Fruit fly (Drosophila melanogaster) whole organism, embryonic: ENCODE data around the gene CG32551.

ENCODE experiments used
- Dref ChIP-seq: fragments of 200-800 bp; sonication (Bioruptor generic); IDR thresholded peaks from 2 replicates; pipeline ENCODE4 v1.3.6; 2022; ENCODE audit warnings: missing biosample characterization, missing genetic modification characterization
- Ptx1 ChIP-seq: fragments of 200-800 bp; sonication (Bioruptor generic); IDR thresholded peaks from 2 replicates; pipeline ENCODE4 v1.3.6; 2022; ENCODE audit warnings: missing biosample characterization, missing genetic modification characterization
- prd ChIP-seq, 3 experiments: fragments of >200 bp in 2 of 3; fragments of 200-800 bp in 1 of 3; sonication (Bioruptor generic) in 1 of 3; optimal IDR thresholded peaks in 2 of 3; IDR thresholded peaks in 1 of 3; 2 replicates in 2 of 3; 3 replicates in 1 of 3; pipeline versions ENCODE4 v1.3.6 to Lab custom; 2017 to 2022; ENCODE audit warnings: missing biosample characterization in 1 of 3, missing genetic modification characterization in 1 of 3

- TF ChIP-seq Dref (no peak), prd (optimal IDR thresholded peaks at IDR 0.05; lab: Kevin White, UChicago) (no peak), prd (GFP tag; IDR thresholded peaks at IDR 0.05; lab: Robert Waterston, UW) (no peak), Ptx1 (GFP tag; lab: Robert Waterston, UW) (no peak)
Measured at dm6 chrX:18437190-18437589, 1.5 kb upstream of the CG32551 start, which contains the start of gene CG6290.
